Worm (Caenorhabditis elegans) whole organism, L4 larva: ENCODE measurements around the gene degt-1.

ENCODE experiments used
- F26F4.8 ChIP-seq: fragments of 200-800 bp; sonication (Bioruptor generic); conservative IDR thresholded peaks from 2 replicates; pipeline ENCODE4 v1.3.6; 2022; ENCODE audit warnings: missing genetic modification characterization, missing compliant biosample characterization
- F44E2.7 ChIP-seq: fragments of 200-800 bp; sonication (Bioruptor generic); IDR thresholded peaks from 2 replicates; pipeline ENCODE4 v2.1.2; 2022; ENCODE audit warnings: missing genetic modification characterization, missing compliant biosample characterization
- F49E8.2 ChIP-seq: sonication (generic microtip); optimal IDR thresholded peaks from 2 replicates; lab custom pipeline; 2016; ENCODE audit warnings: missing compliant biosample characterization, mild to moderate bottlenecking, missing genetic modification characterization, borderline replicate concordance
- T20F7.1 ChIP-seq: fragments of 200-800 bp; sonication (Bioruptor generic); optimal IDR thresholded peaks from 2 replicates; lab custom pipeline; 2018; ENCODE audit warnings: mild to moderate bottlenecking, missing genetic modification characterization, missing compliant biosample characterization
- Y5F2A.4 ChIP-seq: fragments of 200-800 bp; sonication (Bioruptor generic); optimal IDR thresholded peaks from 2 replicates; lab custom pipeline; 2018; ENCODE audit warnings: mild to moderate bottlenecking, missing genetic modification characterization, missing compliant biosample characterization
- Y75B8A.6 ChIP-seq: fragments of 200-800 bp; sonication (Bioruptor generic); IDR thresholded peaks from 2 replicates; pipeline ENCODE4 v1.3.6; 2022; ENCODE audit warnings: missing genetic modification reagents, missing genetic modification characterization, missing compliant biosample characterization
- aha-1 ChIP-seq: fragments of 150-350 bp; peaks from one replicate; lab custom pipeline; 2014; ENCODE audit warnings: missing biosample characterization, missing genetic modification characterization
- aly-2 ChIP-seq: sonication (generic microtip); optimal IDR thresholded peaks from 2 replicates; lab custom pipeline; 2018; ENCODE audit warnings: missing biosample characterization, missing genetic modification characterization
- ama-1 ChIP-seq: fragments of 150-350 bp; optimal IDR thresholded peaks from 2 replicates; lab custom pipeline; 2014; ENCODE audit warnings: inconsistent platforms, mixed read lengths
- ceh-20 ChIP-seq: fragments of 200-800 bp; sonication (Bioruptor generic); IDR thresholded peaks from 2 replicates; pipeline ENCODE4 v1.3.6; 2022; ENCODE audit warnings: missing genetic modification reagents, missing genetic modification characterization, missing compliant biosample characterization
- ceh-44 ChIP-seq: fragments of 200-800 bp; sonication (Bioruptor generic); IDR thresholded peaks from 2 replicates; pipeline ENCODE4 v1.3.6; 2022; ENCODE audit warnings: missing genetic modification reagents, missing genetic modification characterization, missing compliant biosample characterization
- ceh-62 ChIP-seq: sonication (generic microtip); optimal IDR thresholded peaks from 2 replicates; lab custom pipeline; 2017; ENCODE audit warnings: missing biosample characterization, missing genetic modification characterization
- daf-16 ChIP-seq, 3 experiments: sonication (generic microtip); optimal IDR thresholded peaks; 2 replicates each; lab custom pipeline; 2016 to 2017; ENCODE audit warnings: missing genetic modification characterization in 3 of 3, missing genetic modification reagents in 3 of 3, mild to moderate bottlenecking in 2 of 3, missing compliant biosample characterization in 2 of 3, missing biosample characterization in 1 of 3, moderate library complexity in 1 of 3
- dmd-6 ChIP-seq: fragments of 200-800 bp; sonication (Bioruptor generic); IDR thresholded peaks from 2 replicates; pipeline ENCODE4 v1.3.6; 2022; ENCODE audit warnings: missing genetic modification reagents, missing genetic modification characterization, missing compliant biosample characterization
- dpl-1 ChIP-seq: fragments of 150-350 bp; optimal IDR thresholded peaks from 2 replicates; lab custom pipeline; 2014; ENCODE audit warnings: missing biosample characterization, missing genetic modification reagents, missing genetic modification characterization
- duxl-1 ChIP-seq: sonication (generic microtip); optimal IDR thresholded peaks from 2 replicates; lab custom pipeline; 2016; ENCODE audit warnings: mild to moderate bottlenecking, missing genetic modification characterization, moderate library complexity, missing compliant biosample characterization; ENCODE audit not compliant: poor library complexity
- dve-1 ChIP-seq: sonication (generic microtip); optimal IDR thresholded peaks from 2 replicates; lab custom pipeline; 2017; ENCODE audit warnings: antibody characterized with exemption, mild to moderate bottlenecking, missing genetic modification characterization, missing compliant biosample characterization; ENCODE audit not compliant: insufficient read depth
- egl-27 ChIP-seq: sonication (generic microtip); optimal IDR thresholded peaks from 3 replicates; lab custom pipeline; 2017; ENCODE audit warnings: missing biosample characterization, missing genetic modification reagents, missing genetic modification characterization
- egl-43 ChIP-seq: fragments of 200-800 bp; sonication (Bioruptor generic); IDR thresholded peaks from 2 replicates; pipeline ENCODE4 v1.3.6; 2022; ENCODE audit warnings: missing genetic modification reagents, missing genetic modification characterization, missing compliant biosample characterization
- hif-1 ChIP-seq, 2 experiments: sonication (generic microtip); optimal IDR thresholded peaks; 2 replicates each; lab custom pipeline; 2016 to 2017; ENCODE audit warnings: missing compliant biosample characterization in 2 of 2, missing genetic modification characterization in 2 of 2, missing genetic modification reagents in 2 of 2, missing genotype in 2 of 2, mild to moderate bottlenecking in 1 of 2
- hlh-11 ChIP-seq: fragments of 200-800 bp; sonication (Bioruptor generic); optimal IDR thresholded peaks from 2 replicates; lab custom pipeline; 2018; ENCODE audit warnings: mild to moderate bottlenecking, missing genetic modification characterization, missing compliant biosample characterization
- hlh-30 ChIP-seq: sonication (generic microtip); optimal IDR thresholded peaks from 2 replicates; lab custom pipeline; 2017; ENCODE audit warnings: antibody characterized with exemption, mild to moderate bottlenecking, missing genetic modification characterization, missing compliant biosample characterization; ENCODE audit not compliant: insufficient read depth
- hmg-1.1 ChIP-seq: fragments of 200-800 bp; sonication (Bioruptor generic); IDR thresholded peaks from 2 replicates; pipeline ENCODE4 v1.3.6; 2022; ENCODE audit warnings: missing genetic modification reagents, missing genetic modification characterization, missing compliant biosample characterization
- lin-13 ChIP-seq: fragments of 150-350 bp; optimal IDR thresholded peaks from 2 replicates; lab custom pipeline; 2014; ENCODE audit warnings: missing biosample characterization, missing genetic modification reagents, missing genetic modification characterization
- lin-38 ChIP-seq: fragments of 200-800 bp; sonication (Bioruptor generic); IDR thresholded peaks from 2 replicates; pipeline ENCODE4 v1.3.6; 2022; ENCODE audit warnings: missing genetic modification reagents, missing genetic modification characterization, missing compliant biosample characterization
- lsy-2 ChIP-seq, 2 experiments: fragments of 150-350 bp in 1 of 2; sonication (generic microtip) in 1 of 2; optimal IDR thresholded peaks; 2 replicates each; lab custom pipeline; 2014 to 2017; ENCODE audit warnings: missing biosample characterization in 2 of 2, missing genetic modification characterization in 2 of 2
- madf-5 ChIP-seq, 2 experiments: fragments of 200-800 bp; sonication (Bioruptor generic); IDR thresholded peaks; 2 replicates each; pipeline ENCODE4 v1.3.6; 2022; ENCODE audit warnings: missing compliant biosample characterization in 2 of 2, missing genetic modification characterization in 2 of 2
- madf-9 ChIP-seq: fragments of 200-800 bp; sonication (Bioruptor generic); conservative IDR thresholded peaks from 2 replicates; pipeline ENCODE4 v1.3.6; 2022; ENCODE audit warnings: missing genetic modification reagents, missing genetic modification characterization, missing compliant biosample characterization
- mdl-1 ChIP-seq, 2 experiments: fragments of 150-350 bp in 1 of 2; sonication (generic microtip) in 1 of 2; optimal IDR thresholded peaks; 2 replicates each; lab custom pipeline; 2014 to 2017; ENCODE audit warnings: missing biosample characterization in 2 of 2, missing genetic modification characterization in 2 of 2
- mes-2 ChIP-seq: sonication (generic microtip); optimal IDR thresholded peaks from 2 replicates; lab custom pipeline; 2016; ENCODE audit warnings: missing genotype, mild to moderate bottlenecking, missing genetic modification characterization, missing compliant biosample characterization; ENCODE audit not compliant: poor library complexity, severe bottlenecking
- mxl-2 ChIP-seq: fragments of 200-800 bp; sonication (Bioruptor generic); conservative IDR thresholded peaks from 2 replicates; pipeline ENCODE4 v1.3.6; 2022; ENCODE audit warnings: missing genetic modification reagents, missing genetic modification characterization, missing compliant biosample characterization
- mxl-3 ChIP-seq: fragments of 200-800 bp; sonication (Bioruptor generic); optimal IDR thresholded peaks from 2 replicates; lab custom pipeline; 2018; ENCODE audit warnings: mild to moderate bottlenecking, missing genetic modification characterization, missing compliant biosample characterization
- nhr-10 ChIP-seq: fragments of 150-350 bp; optimal IDR thresholded peaks from 2 replicates; lab custom pipeline; 2014; ENCODE audit warnings: missing biosample characterization, missing genetic modification characterization
- nhr-237 ChIP-seq: sonication (generic microtip); optimal IDR thresholded peaks from 2 replicates; lab custom pipeline; 2017; ENCODE audit warnings: missing biosample characterization, missing genetic modification characterization
- nhr-25 ChIP-seq: sonication (generic microtip); optimal IDR thresholded peaks from 2 replicates; lab custom pipeline; 2017; ENCODE audit warnings: missing genetic modification characterization, mild to moderate bottlenecking, missing compliant biosample characterization, antibody characterized with exemption, moderate library complexity, borderline replicate concordance; ENCODE audit not compliant: insufficient read depth
- nhr-28 ChIP-seq: fragments of 150-350 bp; optimal IDR thresholded peaks from 2 replicates; lab custom pipeline; 2014; ENCODE audit warnings: missing biosample characterization, missing genetic modification characterization
- nhr-41 ChIP-seq: fragments of 200-800 bp; sonication (Bioruptor generic); IDR thresholded peaks from 2 replicates; pipeline ENCODE4 v1.3.6; 2022; ENCODE audit warnings: missing genetic modification reagents, missing genetic modification characterization, missing compliant biosample characterization
- nhr-48 ChIP-seq: sonication (generic microtip); optimal IDR thresholded peaks from 2 replicates; lab custom pipeline; 2016; ENCODE audit warnings: mild to moderate bottlenecking, missing genetic modification characterization, missing compliant biosample characterization
- nhr-76 ChIP-seq: fragments of 150-350 bp; optimal IDR thresholded peaks from 2 replicates; lab custom pipeline; 2014; ENCODE audit warnings: missing biosample characterization, missing genetic modification characterization
- php-3 ChIP-seq: fragments of 200-800 bp; sonication (Bioruptor generic); IDR thresholded peaks from 2 replicates; pipeline ENCODE4 v1.3.6; 2022; ENCODE audit warnings: missing genetic modification reagents, missing genetic modification characterization, missing compliant biosample characterization
- pqm-1 ChIP-seq: sonication (generic microtip); optimal IDR thresholded peaks from 2 replicates; lab custom pipeline; 2017; ENCODE audit warnings: missing biosample characterization, missing genetic modification characterization
- rbr-2 ChIP-seq: sonication (generic microtip); optimal IDR thresholded peaks from 2 replicates; lab custom pipeline; 2016; ENCODE audit warnings: missing genotype, missing genetic modification characterization, missing compliant biosample characterization
- skn-1 ChIP-seq: fragments of 150-350 bp; optimal IDR thresholded peaks from 2 replicates; lab custom pipeline; 2014; ENCODE audit warnings: missing biosample characterization, missing genetic modification characterization
- snpc-1.2 ChIP-seq: fragments of 200-800 bp; sonication (Bioruptor generic); IDR thresholded peaks from 2 replicates; pipeline ENCODE4 v1.3.6; 2022; ENCODE audit warnings: missing genetic modification reagents, missing genetic modification characterization, missing compliant biosample characterization
- snpc-4 ChIP-seq: fragments of 150-350 bp; optimal IDR thresholded peaks from 2 replicates; lab custom pipeline; 2014; ENCODE audit warnings: missing biosample characterization, missing genetic modification characterization
- spr-1 ChIP-seq: sonication (generic microtip); optimal IDR thresholded peaks from 2 replicates; lab custom pipeline; 2016; ENCODE audit warnings: mild to moderate bottlenecking, missing genetic modification characterization, missing compliant biosample characterization
- unc-130 ChIP-seq: sonication (generic microtip); optimal IDR thresholded peaks from 2 replicates; lab custom pipeline; 2016; ENCODE audit warnings: missing genetic modification reagents, missing genetic modification characterization, missing compliant biosample characterization
- vab-7 ChIP-seq: fragments of 200-800 bp; sonication (Bioruptor generic); IDR thresholded peaks from 2 replicates; pipeline ENCODE4 v1.3.6; 2022; ENCODE audit warnings: missing genetic modification reagents, missing genetic modification characterization, missing compliant biosample characterization
- ztf-11 ChIP-seq: fragments of 150-350 bp; optimal IDR thresholded peaks from 2 replicates; lab custom pipeline; 2014; ENCODE audit warnings: missing biosample characterization, missing genetic modification characterization
- ztf-7 ChIP-seq: fragments of 150-350 bp; optimal IDR thresholded peaks from 2 replicates; lab custom pipeline; 2014; ENCODE audit warnings: missing biosample characterization, missing genetic modification characterization

Gene degt-1

ce11 chrV:10535325-10535724 is 4.8 kb upstream of the degt-1 start:
- no peak for TF ChIP-seq ceh-44 (GFP tag; lab: Robert Waterston, UW)
- 0 out of 2 replicates have a peak, but pooled peaks have one; percentile 34 for TF ChIP-seq F26F4.8 (GFP tag; lab: Robert Waterston, UW)
- peak; percentile 79 for TF ChIP-seq hlh-30 (tag; lab: Kevin White, UChicago)
- peak in 1 of 2 experiments; percentile 14 for TF ChIP-seq hif-1 (tag; optimal IDR thresholded peaks at IDR 0.05; lab: Kevin White, UChicago)
- TF ChIP-seq dve-1 (tag; lab: Kevin White, UChicago), result peak; percentile 61
- TF ChIP-seq snpc-4 (tag; lab: Kevin White, UChicago), result no peak
- peak; percentile 19 for TF ChIP-seq mxl-3
- no peak for TF ChIP-seq unc-130 (GFP tag; lab: Kevin White, UChicago)
- TF ChIP-seq egl-43 (GFP tag; lab: Robert Waterston, UW), result 0 out of 2 replicates have a peak, but pooled peaks have one; percentile 26
- no peak for TF ChIP-seq lin-13 (GFP tag; lab: Kevin White, UChicago)
- no peak for TF ChIP-seq aha-1
- peak; percentile 41 for TF ChIP-seq mes-2
- peak; percentile 36 for TF ChIP-seq hlh-11
- TF ChIP-seq nhr-28 (tag; lab: Kevin White, UChicago), result peak; percentile 55
- peak; percentile 29 for TF ChIP-seq lin-38 (GFP tag; lab: Robert Waterston, UW)
- TF ChIP-seq ztf-11 (tag; lab: Kevin White, UChicago), result no peak
- TF ChIP-seq dmd-6 (GFP tag; lab: Robert Waterston, UW), result peak; percentile 37
- no peak for TF ChIP-seq daf-16 (GFP tag; optimal IDR thresholded peaks at IDR 0.05; lab: Kevin White, UChicago)
- TF ChIP-seq daf-16 (tag; optimal IDR thresholded peaks at IDR 0.05; lab: Kevin White, UChicago), result peak; percentile 39
- TF ChIP-seq lsy-2 (tag; optimal IDR thresholded peaks at IDR 0.05; lab: Kevin White, UChicago), result peak in 1 of 2 experiments; percentile 48
- TF ChIP-seq hmg-1.1 (GFP tag; lab: Robert Waterston, UW), result 0 out of 2 replicates have a peak, but pooled peaks have one; percentile 18
- no peak for TF ChIP-seq spr-1
- peak in 1 of 2 experiments; percentile 71 for TF ChIP-seq mdl-1 (tag; optimal IDR thresholded peaks at IDR 0.05; lab: Kevin White, UChicago)
- no peak for TF ChIP-seq F44E2.7 (GFP tag; lab: Robert Waterston, UW)
- TF ChIP-seq nhr-48 (tag; lab: Kevin White, UChicago), result no peak
- no peak for TF ChIP-seq Y5F2A.4 (GFP tag; lab: Kevin White, UChicago)
- TF ChIP-seq mxl-2, result no peak
- TF ChIP-seq nhr-76, result no peak
- TF ChIP-seq skn-1, result no peak
- peak; percentile 8 for TF ChIP-seq T20F7.1 (GFP tag; lab: Kevin White, UChicago)
- TF ChIP-seq php-3 (GFP tag; lab: Robert Waterston, UW), result no peak
- no peak for TF ChIP-seq duxl-1
- TF ChIP-seq dpl-1, result peak; percentile 1
- peak; percentile 2 for TF ChIP-seq pqm-1
- TF ChIP-seq nhr-41 (GFP tag; lab: Robert Waterston, UW), result no peak
- TF ChIP-seq nhr-10 (tag; lab: Kevin White, UChicago), result no peak
- TF ChIP-seq Y75B8A.6 (GFP tag; lab: Robert Waterston, UW), result no peak

- TF ChIP-seq nhr-237 (no peak), ceh-62 (tag; lab: Kevin White, UChicago) (no peak), nhr-48 (tag; lab: Kevin White, UChicago) (no peak), hmg-1.1 (GFP tag; lab: Robert Waterston, UW) (no peak), hif-1 (tag; optimal IDR thresholded peaks at IDR 0.05; lab: Kevin White, UChicago) (peak in 1 of 2 experiments; percentile 63), nhr-25 (tag; lab: Kevin White, UChicago) (no peak), ceh-20 (GFP tag; lab: Robert Waterston, UW) (peak; percentile 20; the same call in 1 of the 2 replicates), madf-5 (GFP tag; IDR thresholded peaks at IDR 0.05; lab: Robert Waterston, UW) (no peak), rbr-2 (tag; lab: Kevin White, UChicago) (no peak), vab-7 (GFP tag; lab: Robert Waterston, UW) (no peak), aly-2 (tag; lab: Kevin White, UChicago) (no peak), ama-1 (lab: Kevin White, UChicago) (peak; percentile 18), F49E8.2 (tag; lab: Kevin White, UChicago) (no peak), ceh-44 (GFP tag; lab: Robert Waterston, UW) (no peak), lsy-2 (tag; optimal IDR thresholded peaks at IDR 0.05; lab: Kevin White, UChicago) (peak in 1 of 2 experiments; percentile 21), madf-9 (no peak), snpc-1.2 (GFP tag; lab: Robert Waterston, UW) (no peak), ztf-7 (tag; lab: Kevin White, UChicago) (no peak), egl-27 (no peak)
These were observed 3.9 kb upstream of the degt-1 start, which contains the start of gene ppm-1.A for ce11 chrV:10536095-10536691. Gene ppm-1.A (minus strand): TSS chrV:10536388.
